Worm (Caenorhabditis elegans) whole organism, young adult: ENCODE measurements around the gene Y56A3A.16.

ENCODE experiments used
- F10E7.11 ChIP-seq: sonication (generic microtip); optimal IDR thresholded peaks from 2 replicates; lab custom pipeline; 2017; ENCODE audit warnings: mild to moderate bottlenecking, missing genetic modification characterization, moderate library complexity, missing compliant biosample characterization
- F23B12.7 ChIP-seq: sonication (generic microtip); optimal IDR thresholded peaks from 2 replicates; lab custom pipeline; 2017; ENCODE audit warnings: missing genetic modification characterization, mild to moderate bottlenecking, missing compliant biosample characterization, antibody characterized with exemption, moderate library complexity; ENCODE audit not compliant: insufficient read depth
- efl-1 ChIP-seq: fragments of 150-350 bp; optimal IDR thresholded peaks from 2 replicates; lab custom pipeline; 2014; ENCODE audit warnings: missing biosample characterization, missing genetic modification reagents, missing genetic modification characterization
- hlh-12 ChIP-seq: sonication (generic microtip); optimal IDR thresholded peaks from 2 replicates; lab custom pipeline; 2016; ENCODE audit warnings: missing genetic modification characterization, missing compliant biosample characterization
- hmg-20 ChIP-seq: fragments of 200-800 bp; sonication (Bioruptor generic); IDR thresholded peaks from 2 replicates; pipeline ENCODE4 v1.3.6; 2022; ENCODE audit warnings: missing genetic modification reagents, missing genetic modification characterization, missing compliant biosample characterization
- lin-35 ChIP-seq, 3 experiments: fragments of 150-350 bp in 2 of 3; sonication (generic microtip) in 1 of 3; optimal IDR thresholded peaks; 2 replicates each; lab custom pipeline; 2014 to 2018; ENCODE audit warnings: missing biosample characterization in 3 of 3, missing genetic modification characterization in 3 of 3, missing genetic modification reagents in 3 of 3
- lir-1 ChIP-seq: fragments of 200-800 bp; sonication (Bioruptor generic); conservative IDR thresholded peaks from 2 replicates; pipeline ENCODE4 v1.3.6; 2022; ENCODE audit warnings: missing genetic modification reagents, missing genetic modification characterization, missing compliant biosample characterization
- lsy-27 ChIP-seq: sonication (generic microtip); optimal IDR thresholded peaks from 2 replicates; lab custom pipeline; 2017; ENCODE audit warnings: missing genetic modification characterization, mild to moderate bottlenecking, missing compliant biosample characterization, antibody characterized with exemption, missing genotype, borderline replicate concordance; ENCODE audit not compliant: insufficient read depth
- nfya-2 ChIP-seq: fragments of 200-800 bp; sonication (Bioruptor generic); IDR thresholded peaks from 2 replicates; pipeline ENCODE4 v1.3.6; 2022; ENCODE audit warnings: missing genetic modification reagents, missing genetic modification characterization, missing compliant biosample characterization
- nhr-90 ChIP-seq: sonication (generic microtip); optimal IDR thresholded peaks from 2 replicates; lab custom pipeline; 2016; ENCODE audit warnings: missing genotype, mild to moderate bottlenecking, missing genetic modification characterization, missing compliant biosample characterization
- snpc-4 ChIP-seq, 5 experiments: fragments of 150-350 bp in 1 of 5; sonication (generic microtip) in 4 of 5; optimal IDR thresholded peaks; 2 replicates each; lab custom pipeline; 2014 to 2018; ENCODE audit warnings: missing genetic modification characterization in 5 of 5, missing biosample characterization in 3 of 5, antibody characterized with exemption in 2 of 5, mild to moderate bottlenecking in 2 of 5, missing compliant biosample characterization in 2 of 5, missing genotype in 2 of 5, moderate library complexity in 2 of 5, missing genetic modification reagents in 1 of 5

DNA sequence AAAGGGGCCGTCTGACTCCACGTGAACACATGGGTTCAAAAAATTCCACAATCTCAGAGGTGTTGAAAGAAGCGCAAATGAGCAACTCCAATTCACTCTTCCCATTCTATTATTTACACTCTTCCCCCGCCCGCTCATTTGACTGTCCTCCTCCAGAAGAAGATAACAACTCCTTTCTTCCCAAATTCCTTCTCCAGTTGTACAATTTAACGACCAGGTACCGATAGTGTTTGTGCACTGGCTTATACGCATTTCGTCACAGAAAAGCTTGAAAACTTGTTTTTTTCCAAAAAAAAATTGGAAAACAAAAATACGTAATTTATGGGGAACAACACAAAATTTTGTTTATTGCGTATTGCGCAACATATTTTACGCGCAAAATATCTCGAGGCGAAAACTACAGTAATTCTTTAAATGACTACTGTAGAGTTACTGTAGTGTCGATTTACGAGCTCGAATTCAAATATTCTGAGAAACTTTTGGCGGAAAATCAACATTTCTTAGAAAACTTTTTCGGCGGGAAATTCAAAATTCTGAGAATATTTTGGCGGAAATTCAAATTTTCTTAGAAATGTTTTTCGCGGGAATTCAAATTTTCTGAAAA is 35.3 kb upstream of the Y56A3A.16 start:
- TF ChIP-seq nfya-2 (GFP tag; lab: Robert Waterston, UW) = no peak
- no peak for TF ChIP-seq F23B12.7 (tag; lab: Kevin White, UChicago)
- no peak for TF ChIP-seq snpc-4 (GFP tag; optimal IDR thresholded peaks at IDR 0.05; lab: Kevin White, UChicago)
- TF ChIP-seq snpc-4 (tag; optimal IDR thresholded peaks at IDR 0.05; lab: Kevin White, UChicago) = no peak
- TF ChIP-seq F10E7.11 (tag; lab: Kevin White, UChicago) = no peak
- no peak for TF ChIP-seq lin-35 (GFP tag; optimal IDR thresholded peaks at IDR 0.05; lab: Kevin White, UChicago)
- no peak for TF ChIP-seq efl-1 (GFP tag; lab: Kevin White, UChicago)
- TF ChIP-seq nhr-90 (tag; lab: Kevin White, UChicago) = no peak
- TF ChIP-seq hmg-20 (GFP tag; lab: Robert Waterston, UW) = no peak
- TF ChIP-seq lsy-27 (tag; lab: Kevin White, UChicago) = no peak
- no peak for TF ChIP-seq hlh-12 (tag; lab: Kevin White, UChicago)
- no peak for TF ChIP-seq lir-1 (GFP tag; lab: Robert Waterston, UW)
